Comparison of ENCODE assay signal across 5 worm cellular contexts in genomic region chrX:16726879-16727278, ce11.
TF ChIP-seq lines count a peak whose summit lies in the region.

No protein-coding gene starts in this region.

TF ChIP-seq in whole organism, L1 larva, 84 proteins besides CTCF, POLR2A, EP300 and RAD21 (continues in another document):
- TF ChIP-seq nhr-71 (tag; optimal IDR thresholded peaks at IDR 0.05; lab: Kevin White, UChicago) (peak; percentile 97), nhr-28 (tag; optimal IDR thresholded peaks at IDR 0.05; lab: Kevin White, UChicago) (no peak), nhr-11 (tag; optimal IDR thresholded peaks at IDR 0.05; lab: Kevin White, UChicago) (peak; percentile 67), hlh-17 (GFP tag; optimal IDR thresholded peaks at IDR 0.05; lab: Kevin White, UChicago; ENCODE audit: borderline replicate concordance) (no peak), swsn-7 (tag; optimal IDR thresholded peaks at IDR 0.05; lab: Kevin White, UChicago) (peak; percentile 93), ceh-63 (GFP tag; optimal IDR thresholded peaks at IDR 0.05; lab: Kevin White, UChicago) (no peak), ces-1 (GFP tag; optimal IDR thresholded peaks at IDR 0.05; lab: Kevin White, UChicago) (no peak), vab-15 (tag; optimal IDR thresholded peaks at IDR 0.05; lab: Kevin White, UChicago) (peak; percentile 56), fos-1 (tag; optimal IDR thresholded peaks at IDR 0.05; lab: Kevin White, UChicago) (peak; percentile 69), tlp-1 (tag; optimal IDR thresholded peaks at IDR 0.05; lab: Kevin White, UChicago) (no peak), ztf-11 (tag; optimal IDR thresholded peaks at IDR 0.05; lab: Kevin White, UChicago) (peak in 1 of 2 experiments; percentile 84), pax-3 (tag; optimal IDR thresholded peaks at IDR 0.05; lab: Kevin White, UChicago) (peak; percentile 75), blmp-1 (tag; optimal IDR thresholded peaks at IDR 0.05; lab: Kevin White, UChicago) (peak; percentile 86), nhr-19 (GFP tag; conservative IDR thresholded peaks at IDR 0.05; lab: Robert Waterston, UW) (peak; percentile 89), mep-1 (tag; optimal IDR thresholded peaks at IDR 0.05; lab: Kevin White, UChicago) (peak; percentile 66), skn-1 (tag; optimal IDR thresholded peaks at IDR 0.05; lab: Kevin White, UChicago) (peak; percentile 77), mef-2 (tag; optimal IDR thresholded peaks at IDR 0.05; lab: Kevin White, UChicago) (peak; percentile 97), elt-3 (tag; optimal IDR thresholded peaks at IDR 0.05; lab: Kevin White, UChicago) (peak in 3 of 6 experiments; percentile 44 to 88 (median 46))

TF ChIP-seq in whole organism, L3 larva, 47 proteins besides CTCF, POLR2A, EP300 and RAD21 (continues in another document):
- peak; percentile 94 for TF ChIP-seq nhr-25 (tag; optimal IDR thresholded peaks at IDR 0.05; lab: Kevin White, UChicago)
- peak; percentile 53 for TF ChIP-seq lin-15B (tag; optimal IDR thresholded peaks at IDR 0.05; lab: Kevin White, UChicago)
- TF ChIP-seq skn-1 (tag; optimal IDR thresholded peaks at IDR 0.05; lab: Kevin White, UChicago), result peak; percentile 62
- no peak for TF ChIP-seq ceh-16 (tag; optimal IDR thresholded peaks at IDR 0.05; lab: Kevin White, UChicago)
- peak; percentile 20 for TF ChIP-seq ceh-82 (tag; optimal IDR thresholded peaks at IDR 0.05; lab: Kevin White, UChicago)
- TF ChIP-seq ceh-9 (tag; optimal IDR thresholded peaks at IDR 0.05; lab: Kevin White, UChicago), result no peak
- peak; percentile 91 for TF ChIP-seq lin-39 (tag; optimal IDR thresholded peaks at IDR 0.05; lab: Kevin White, UChicago)
- TF ChIP-seq nhr-12 (tag; optimal IDR thresholded peaks at IDR 0.05; lab: Kevin White, UChicago), result no peak
- no peak for TF ChIP-seq ZK546.5 (tag; optimal IDR thresholded peaks at IDR 0.05; lab: Kevin White, UChicago)
- no peak for TF ChIP-seq aly-2 (tag; optimal IDR thresholded peaks at IDR 0.05; lab: Kevin White, UChicago)
- peak; percentile 83 for TF ChIP-seq lsy-12 (tag; optimal IDR thresholded peaks at IDR 0.05; lab: Kevin White, UChicago)
- no peak for TF ChIP-seq nhr-67 (tag; optimal IDR thresholded peaks at IDR 0.05; lab: Kevin White, UChicago)
- TF ChIP-seq fkh-10 (GFP tag; optimal IDR thresholded peaks at IDR 0.05; lab: Kevin White, UChicago), result peak; percentile 46
- no peak for TF ChIP-seq nhr-77 (tag; optimal IDR thresholded peaks at IDR 0.05; lab: Kevin White, UChicago)
- TF ChIP-seq elt-1 (tag; optimal IDR thresholded peaks at IDR 0.05; lab: Kevin White, UChicago), result peak; percentile 50
- peak; percentile 97 for TF ChIP-seq hmg-11 (tag; optimal IDR thresholded peaks at IDR 0.05; lab: Kevin White, UChicago)
- TF ChIP-seq ztf-4 (tag; optimal IDR thresholded peaks at IDR 0.05; lab: Kevin White, UChicago), result peak; percentile 11
- TF ChIP-seq nhr-237 (tag; optimal IDR thresholded peaks at IDR 0.05; lab: Kevin White, UChicago), result no peak
- TF ChIP-seq nhr-23 (tag; optimal IDR thresholded peaks at IDR 0.05; lab: Kevin White, UChicago), result peak; percentile 85
- peak; percentile 75 for TF ChIP-seq egl-27 (tag; optimal IDR thresholded peaks at IDR 0.05; lab: Kevin White, UChicago)

TF ChIP-seq in whole organism, early embryonic, 17 proteins besides CTCF, POLR2A, EP300 and RAD21:
- peak; percentile 74 for TF ChIP-seq F13C5.2 (tag; optimal IDR thresholded peaks at IDR 0.05; lab: Kevin White, UChicago)
- TF ChIP-seq pes-1 (GFP tag; IDR thresholded peaks at IDR 0.05; lab: Robert Waterston, UW), result peak; percentile 58
- no peak for TF ChIP-seq hmbx-1 (tag; optimal IDR thresholded peaks at IDR 0.05; lab: Kevin White, UChicago)
- 0 out of 2 replicates have a peak, but pooled peaks have one; percentile 38 for TF ChIP-seq tbx-37 (GFP tag; conservative IDR thresholded peaks at IDR 0.05; lab: Robert Waterston, UW)
- peak; percentile 8 for TF ChIP-seq ceh-36 (tag; optimal IDR thresholded peaks at IDR 0.05; lab: Kevin White, UChicago)
- peak; percentile 89 for TF ChIP-seq hmg-4 (GFP tag; optimal IDR thresholded peaks at IDR 0.05; lab: Kevin White, UChicago)
- no peak for TF ChIP-seq sea-1 (GFP tag; conservative IDR thresholded peaks at IDR 0.05; lab: Robert Waterston, UW)
- peak; percentile 27 for TF ChIP-seq aly-1 (tag; optimal IDR thresholded peaks at IDR 0.05; lab: Kevin White, UChicago)
- TF ChIP-seq flt-1 (GFP tag; IDR thresholded peaks at IDR 0.05; lab: Robert Waterston, UW), result peak; percentile 24; the same call in 1 of the 2 replicates
- no peak for TF ChIP-seq scrt-1 (GFP tag; IDR thresholded peaks at IDR 0.05; lab: Robert Waterston, UW)

TF ChIP-seq in whole organism, midembryonic, 9 proteins besides CTCF, POLR2A, EP300 and RAD21:
- TF ChIP-seq flt-1 (GFP tag; IDR thresholded peaks at IDR 0.05; lab: Robert Waterston, UW) (peak; percentile 74), tab-1 (GFP tag; IDR thresholded peaks at IDR 0.05; lab: Robert Waterston, UW) (no peak), ref-1 (GFP tag; conservative IDR thresholded peaks at IDR 0.05; lab: Robert Waterston, UW) (no peak), ztf-23 (GFP tag; IDR thresholded peaks at IDR 0.05; lab: Robert Waterston, UW) (peak; percentile 63; the same call in 1 of the 2 replicates), cog-1 (tag; optimal IDR thresholded peaks at IDR 0.05; lab: Kevin White, UChicago) (peak; percentile 78), med-1 (GFP tag; optimal IDR thresholded peaks at IDR 0.05; lab: Kevin White, UChicago; ENCODE audit: insufficient read depth) (no peak), T22C8.4 (GFP tag; IDR thresholded peaks at IDR 0.05; lab: Robert Waterston, UW) (no peak), ztf-29 (GFP tag; IDR thresholded peaks at IDR 0.05; lab: Robert Waterston, UW) (peak; percentile 14; the same call in 1 of the 2 replicates), klf-2 (GFP tag; conservative IDR thresholded peaks at IDR 0.05; lab: Robert Waterston, UW) (no peak)

TF ChIP-seq in whole organism, young adult, 124 proteins besides CTCF, POLR2A, EP300 and RAD21 (continues in another document):
- TF ChIP-seq snpc-3.4 (tag; optimal IDR thresholded peaks at IDR 0.05; lab: Kevin White, UChicago) (no peak), mcd-1 (GFP tag; IDR thresholded peaks at IDR 0.05; lab: Robert Waterston, UW) (peak; percentile 74), lin-26 (GFP tag; IDR thresholded peaks at IDR 0.05; lab: Robert Waterston, UW) (peak; percentile 84), ztf-3 (GFP tag; optimal IDR thresholded peaks at IDR 0.05; lab: Kevin White, UChicago) (peak; percentile 47), repo-1 (tag; optimal IDR thresholded peaks at IDR 0.05; lab: Kevin White, UChicago) (peak; percentile 66), Y79H2A.3 (GFP tag; conservative IDR thresholded peaks at IDR 0.05; lab: Robert Waterston, UW) (0 out of 2 replicates have a peak, but pooled peaks have one; percentile 28), gei-17 (GFP tag; optimal IDR thresholded peaks at IDR 0.05; lab: Kevin White, UChicago) (peak; percentile 76), nhr-90 (tag; optimal IDR thresholded peaks at IDR 0.05; lab: Kevin White, UChicago) (peak; percentile 63), ztf-28 (GFP tag; IDR thresholded peaks at IDR 0.05; lab: Robert Waterston, UW) (no peak), attf-3 (GFP tag; conservative IDR thresholded peaks at IDR 0.05; lab: Robert Waterston, UW) (peak; percentile 35), snpc-4 (GFP tag; optimal IDR thresholded peaks at IDR 0.05; lab: Kevin White, UChicago) (peak; percentile 16), snpc-4 (tag; optimal IDR thresholded peaks at IDR 0.05; lab: Kevin White, UChicago) (peak; percentile 59 to 78 (median 70)), let-607 (tag; optimal IDR thresholded peaks at IDR 0.05; lab: Kevin White, UChicago) (peak; percentile 60 to 61), ztf-26 (tag; optimal IDR thresholded peaks at IDR 0.05; lab: Kevin White, UChicago) (peak; percentile 92), F37B4.10 (GFP tag; IDR thresholded peaks at IDR 0.05; lab: Robert Waterston, UW) (0 out of 2 replicates have a peak, but pooled peaks have one; percentile 37), Y56A3A.18 (GFP tag; IDR thresholded peaks at IDR 0.05; lab: Robert Waterston, UW) (no peak), fkh-3 (tag; optimal IDR thresholded peaks at IDR 0.05; lab: Kevin White, UChicago) (peak; percentile 15), egrh-3 (GFP tag; IDR thresholded peaks at IDR 0.05; lab: Robert Waterston, UW) (peak; percentile 75), ccch-3 (GFP tag; optimal IDR thresholded peaks at IDR 0.05; lab: Kevin White, UChicago) (no peak), madf-8 (GFP tag; conservative IDR thresholded peaks at IDR 0.05; lab: Robert Waterston, UW) (no peak), bed-1 (GFP tag; IDR thresholded peaks at IDR 0.05; lab: Robert Waterston, UW) (0 out of 2 replicates have a peak, but pooled peaks have one; percentile 47), lin-35 (GFP tag; optimal IDR thresholded peaks at IDR 0.05; lab: Kevin White, UChicago) (peak in 1 of 3 experiments; percentile 60), somi-1 (GFP tag; optimal IDR thresholded peaks at IDR 0.05; lab: Kevin White, UChicago) (peak; percentile 85), snpc-1.1 (tag; optimal IDR thresholded peaks at IDR 0.05; lab: Kevin White, UChicago; ENCODE audit: insufficient read depth) (peak; percentile 10), Y53G8AR.9 (GFP tag; conservative IDR thresholded peaks at IDR 0.05; lab: Robert Waterston, UW) (0 out of 2 replicates have a peak, but pooled peaks have one; percentile 63), rec-8 (tag; optimal IDR thresholded peaks at IDR 0.05; lab: Kevin White, UChicago) (no peak), egl-18 (GFP tag; IDR thresholded peaks at IDR 0.05; lab: Robert Waterston, UW) (0 out of 2 replicates have a peak, but pooled peaks have one; percentile 55), B0336.3 (GFP tag; IDR thresholded peaks at IDR 0.05; lab: Robert Waterston, UW) (peak; percentile 91), bed-2 (GFP tag; IDR thresholded peaks at IDR 0.05; lab: Robert Waterston, UW) (peak; percentile 47; the same call in 1 of the 2 replicates), aptf-2 (GFP tag; conservative IDR thresholded peaks at IDR 0.05; lab: Robert Waterston, UW) (0 out of 2 replicates have a peak, but pooled peaks have one; percentile 21), ztf-22 (GFP tag; optimal IDR thresholded peaks at IDR 0.05; lab: Kevin White, UChicago) (peak; percentile 82), die-1 (tag; optimal IDR thresholded peaks at IDR 0.05; lab: Kevin White, UChicago) (peak; percentile 65), nfyb-1 (GFP tag; IDR thresholded peaks at IDR 0.05; lab: Robert Waterston, UW) (peak; percentile 83), B0261.1 (tag; optimal IDR thresholded peaks at IDR 0.05; lab: Kevin White, UChicago) (peak; percentile 5), him-1 (tag; optimal IDR thresholded peaks at IDR 0.05; lab: Kevin White, UChicago) (no peak), Y53F4B.3 (GFP tag; IDR thresholded peaks at IDR 0.05; lab: Robert Waterston, UW) (no peak), F57C9.4 (tag; optimal IDR thresholded peaks at IDR 0.05; lab: Kevin White, UChicago) (no peak), rpc-1 (optimal IDR thresholded peaks at IDR 0.05; lab: Kevin White, UChicago) (no peak), rpc-1 (tag; optimal IDR thresholded peaks at IDR 0.05; lab: Kevin White, UChicago) (no peak)

Comparison
In these comparisons a context has a peak if more than half of its experiments do, and no peak if none do; other contexts are left out.
1. Of the 8 proteins assayed by ChIP-seq in both whole organism, young adult and whole organism, L1 larva: peak only in whole organism, young adult: none; only in whole organism, L1 larva: dpl-1, efl-1 and unc-130; in both: nhr-90 and snpc-4; in neither: 2; mixed calls (peak in some experiments, not most) for 1.